Worm (Caenorhabditis elegans) whole organism, L3 larva: ENCODE data around the gene F39F10.5.
A peak's percentile ranks its signal among the peaks of the same experiment; 100 is the strongest.

Source experiments
- R02D3.7 ChIP-seq: fragments of 150-350 bp; optimal IDR thresholded peaks from 2 replicates; lab custom pipeline; 2014; ENCODE audit warnings: missing biosample characterization, missing genetic modification characterization
- ama-1 ChIP-seq: fragments of 150-350 bp; optimal IDR thresholded peaks from 2 replicates; lab custom pipeline; 2018
- ceh-16 ChIP-seq: sonication (generic microtip); optimal IDR thresholded peaks from 2 replicates; lab custom pipeline; 2017; ENCODE audit warnings: missing biosample characterization, missing genetic modification characterization
- ceh-82 ChIP-seq: fragments of 150-350 bp; optimal IDR thresholded peaks from 2 replicates; lab custom pipeline; 2014; ENCODE audit warnings: missing biosample characterization, missing genetic modification characterization
- elt-1 ChIP-seq: fragments of 150-350 bp; optimal IDR thresholded peaks from 2 replicates; lab custom pipeline; 2014; ENCODE audit warnings: missing biosample characterization, missing genetic modification characterization
- fkh-10 ChIP-seq: sonication (generic microtip); optimal IDR thresholded peaks from 2 replicates; lab custom pipeline; 2017; ENCODE audit warnings: missing biosample characterization, missing genetic modification reagents, missing genetic modification characterization
- nhr-25 ChIP-seq: sonication (generic microtip); optimal IDR thresholded peaks from 2 replicates; lab custom pipeline; 2017; ENCODE audit warnings: missing biosample characterization, missing genetic modification characterization
- nhr-76 ChIP-seq: fragments of 150-350 bp; sonication (generic microtip); optimal IDR thresholded peaks from 5 replicates; lab custom pipeline; 2014; ENCODE audit warnings: missing biosample characterization, missing genetic modification characterization
- nhr-77 ChIP-seq: fragments of 150-350 bp; optimal IDR thresholded peaks from 2 replicates; lab custom pipeline; 2014; ENCODE audit warnings: missing biosample characterization, missing genetic modification characterization
- pha-4 ChIP-seq: fragments of 150-350 bp; optimal IDR thresholded peaks from 2 replicates; lab custom pipeline; 2014; ENCODE audit warnings: missing biosample characterization, missing genetic modification reagents, missing genetic modification characterization
- snpc-4 ChIP-seq: fragments of 150-350 bp; optimal IDR thresholded peaks from 2 replicates; lab custom pipeline; 2014; ENCODE audit warnings: missing biosample characterization, missing genetic modification characterization
- zag-1 ChIP-seq: fragments of 150-350 bp; optimal IDR thresholded peaks from 2 replicates; lab custom pipeline; 2014; ENCODE audit warnings: missing biosample characterization, missing genetic modification characterization

DNA sequence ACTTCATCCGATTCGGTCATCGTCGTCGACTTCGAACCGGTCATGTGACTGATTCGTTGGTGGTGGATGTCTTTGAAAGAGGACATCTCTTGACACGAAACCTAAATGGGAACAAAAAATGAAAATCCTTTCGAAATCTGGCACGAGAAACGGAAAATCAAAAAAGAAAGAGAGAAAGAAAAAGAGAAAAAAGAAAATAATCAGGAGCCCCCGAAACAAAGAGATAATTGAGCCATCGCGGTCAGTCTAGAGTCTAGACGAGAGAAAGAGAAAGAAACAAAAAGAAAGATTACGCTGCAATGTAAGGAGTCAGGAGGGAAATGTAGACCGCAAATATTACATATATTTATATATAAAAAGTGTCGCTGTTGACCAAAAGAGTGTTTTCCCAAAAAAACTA, 44.6 kb downstream of the F39F10.5 start, which contains the start of gene aakg-2:
- TF ChIP-seq ama-1 (lab: Kevin White, UChicago) (no peak), pha-4 (tag; lab: Kevin White, UChicago) (peak; percentile 9), elt-1 (tag; lab: Kevin White, UChicago) (no peak), snpc-4 (no peak), R02D3.7 (tag; lab: Kevin White, UChicago) (no peak), nhr-25 (tag; lab: Kevin White, UChicago) (no peak), ceh-16 (no peak), ceh-82 (tag; lab: Kevin White, UChicago) (no peak), fkh-10 (GFP tag; lab: Kevin White, UChicago) (no peak), zag-1 (no peak), nhr-76 (tag; lab: Kevin White, UChicago) (no peak), nhr-77 (tag; lab: Kevin White, UChicago) (no peak)
